Worm (Caenorhabditis elegans) whole organism, mixed stage, embryonic: ENCODE measurements around the gene gly-13.

ENCODE experiments used
- cnd-1 ChIP-seq: fragments of 200-800 bp; sonication (Bioruptor generic); optimal IDR thresholded peaks from 2 replicates; lab custom pipeline; 2018; ENCODE audit warnings: mild to moderate bottlenecking, missing genetic modification characterization, missing compliant biosample characterization
- elt-3 ChIP-seq: fragments of 150-350 bp; optimal IDR thresholded peaks from 2 replicates; lab custom pipeline; 2014; ENCODE audit warnings: missing biosample characterization, missing genetic modification characterization
- snpc-4 ChIP-seq: fragments of 150-350 bp; optimal IDR thresholded peaks from 2 replicates; lab custom pipeline; 2014; ENCODE audit warnings: missing biosample characterization, missing genetic modification characterization
- ztf-11 ChIP-seq: fragments of 150-350 bp; optimal IDR thresholded peaks from 2 replicates; lab custom pipeline; 2014; ENCODE audit warnings: missing biosample characterization, missing genetic modification characterization

DNA sequence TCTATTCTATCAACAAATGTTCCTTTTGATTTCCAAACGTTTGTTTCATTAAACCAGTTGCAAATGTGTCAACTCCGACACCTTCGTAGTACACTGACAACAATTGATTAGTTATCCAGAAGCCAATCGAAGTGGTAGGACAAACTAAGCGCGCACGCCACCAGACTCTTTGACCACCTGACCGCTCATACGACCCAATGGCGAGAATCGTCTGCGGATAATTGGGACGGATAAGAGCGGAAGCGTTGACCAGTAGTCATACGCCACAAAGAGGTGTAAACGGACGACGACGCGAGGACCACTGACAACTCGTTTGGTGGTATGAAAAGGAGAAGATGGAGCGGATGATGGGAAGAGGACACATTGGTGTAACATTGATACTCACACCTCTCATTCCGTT is 4.0 kb upstream of the gly-13 start:
- TF ChIP-seq cnd-1 (tag; lab: Kevin White, UChicago) (no peak), elt-3 (tag; lab: Kevin White, UChicago) (no peak), snpc-4 (tag; lab: Kevin White, UChicago) (no peak), ztf-11 (no peak)
